Worm (Caenorhabditis elegans) whole organism, midembryonic: ENCODE results near the gene twk-10.

Source experiments
- cog-1 ChIP-seq: sonication (generic microtip); optimal IDR thresholded peaks from 2 replicates; lab custom pipeline; 2016; ENCODE audit warnings: missing genetic modification characterization, missing compliant biosample characterization
- ztf-29 ChIP-seq: fragments of 200-800 bp; sonication (Bioruptor generic); IDR thresholded peaks from 2 replicates; pipeline ENCODE4 v1.3.6; 2022; ENCODE audit warnings: missing genetic modification reagents, missing genetic modification characterization, missing compliant biosample characterization

- TF ChIP-seq ztf-29 (GFP tag; lab: Robert Waterston, UW) (no peak), cog-1 (tag; lab: Kevin White, UChicago) (no peak)
Observed at ce11 chrV:6558103-6558502, 6.0 kb downstream of the twk-10 start, which contains the start of gene spp-20.
